Worm (Caenorhabditis elegans) whole organism, midembryonic: ENCODE measurements around the gene far-5.

ENCODE experiments used
- T22C8.4 ChIP-seq: fragments of 200-800 bp; sonication (Bioruptor generic); IDR thresholded peaks from 2 replicates; pipeline ENCODE4 v1.3.6; 2022; ENCODE audit warnings: missing genetic modification characterization, missing compliant biosample characterization
- cog-1 ChIP-seq: sonication (generic microtip); optimal IDR thresholded peaks from 2 replicates; lab custom pipeline; 2016; ENCODE audit warnings: missing genetic modification characterization, missing compliant biosample characterization
- flt-1 ChIP-seq: fragments of 200-800 bp; sonication (Bioruptor generic); IDR thresholded peaks from 2 replicates; pipeline ENCODE4 v1.3.6; 2022; ENCODE audit warnings: missing genetic modification characterization, missing compliant biosample characterization
- ref-1 ChIP-seq: fragments of 200-800 bp; sonication (Bioruptor generic); conservative IDR thresholded peaks from 2 replicates; pipeline ENCODE4 v1.3.6; 2022; ENCODE audit warnings: missing genetic modification reagents, missing genetic modification characterization, missing compliant biosample characterization

DNA sequence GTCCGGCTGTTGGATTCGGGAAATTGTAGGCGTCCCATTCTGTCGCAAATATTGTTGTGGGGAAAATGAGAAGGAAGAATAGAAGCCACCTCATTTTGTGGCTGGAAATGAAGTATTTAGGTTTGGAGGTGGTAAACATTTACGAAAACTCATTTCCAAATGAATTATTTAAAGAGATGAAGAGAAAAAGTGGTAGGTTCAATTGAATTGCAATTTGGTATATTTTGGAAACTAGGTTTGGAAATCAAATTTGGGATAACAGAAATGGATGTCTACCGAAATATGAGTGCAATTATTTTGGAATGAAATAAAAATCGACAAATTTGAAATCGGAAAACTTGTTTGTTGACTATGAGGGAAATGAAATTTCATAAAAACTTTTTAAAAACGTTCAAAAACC is 13.5 kb downstream of the far-5 start, which contains the start of gene F15B9.10:
- no peak for TF ChIP-seq ref-1 (GFP tag; lab: Robert Waterston, UW)
- no peak for TF ChIP-seq cog-1 (tag; lab: Kevin White, UChicago)
- TF ChIP-seq flt-1: no peak
- no peak for TF ChIP-seq T22C8.4 (GFP tag; lab: Robert Waterston, UW)
